Worm (Caenorhabditis elegans): ENCODE data around the gene F16H6.10.

DNA sequence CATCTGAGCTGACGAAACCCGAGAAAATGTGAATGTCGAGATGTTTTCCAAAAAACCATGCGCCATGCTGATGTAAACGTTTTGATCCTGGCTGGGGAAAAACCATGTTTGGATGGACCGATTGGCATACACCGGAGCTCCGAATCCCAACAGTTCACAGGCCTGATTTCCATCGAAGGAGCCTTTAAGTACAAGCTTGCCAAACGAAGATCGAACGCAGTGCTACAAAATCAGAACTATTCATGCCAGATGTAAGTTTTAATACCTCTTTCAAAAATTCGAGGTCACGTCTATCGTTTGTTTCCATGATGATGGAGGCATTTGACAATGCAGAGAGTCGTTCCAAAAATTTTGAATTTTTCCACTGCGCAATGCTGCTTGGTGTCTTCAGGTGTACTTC is 11.6 kb upstream of the F16H6.10 start:
- TF ChIP-seq bed-3 (GFP tag; optimal IDR thresholded peaks at IDR 0.05): no peak
- no peak for TF ChIP-seq nhr-28 (tag; optimal IDR thresholded peaks at IDR 0.05)
- no peak for TF ChIP-seq cnd-1 (tag; optimal IDR thresholded peaks at IDR 0.05)
